Worm (Caenorhabditis elegans) whole organism, L2 larva: ENCODE data around the gene W03B1.3.

Experiments
- fos-1 ChIP-seq: fragments of 150-350 bp; optimal IDR thresholded peaks from 2 replicates; lab custom pipeline; 2014; ENCODE audit warnings: missing biosample characterization, missing genetic modification characterization
- lin-13 ChIP-seq: fragments of 150-350 bp; optimal IDR thresholded peaks from 2 replicates; lab custom pipeline; 2014; ENCODE audit warnings: missing biosample characterization, missing genetic modification reagents, missing genetic modification characterization
- nhr-237 ChIP-seq: fragments of 150-350 bp; optimal IDR thresholded peaks from 2 replicates; lab custom pipeline; 2014; ENCODE audit warnings: missing biosample characterization, missing genetic modification characterization
- nhr-77 ChIP-seq: fragments of 150-350 bp; optimal IDR thresholded peaks from 2 replicates; lab custom pipeline; 2014; ENCODE audit warnings: missing biosample characterization, missing genetic modification characterization
- skn-1 ChIP-seq: sonication (generic microtip); optimal IDR thresholded peaks from 2 replicates; lab custom pipeline; 2017; ENCODE audit warnings: missing biosample characterization, missing genetic modification characterization
- unc-55 ChIP-seq: fragments of 150-350 bp; sonication (generic microtip); optimal IDR thresholded peaks from 3 replicates; lab custom pipeline; 2014; ENCODE audit warnings: missing biosample characterization, missing genetic modification reagents, missing genetic modification characterization
- unc-62 ChIP-seq: fragments of 150-350 bp; optimal IDR thresholded peaks from 2 replicates; lab custom pipeline; 2014; ENCODE audit warnings: missing biosample characterization, missing genetic modification reagents, missing genetic modification characterization

ce11 chrIV:4359653-4360052, 23.6 kb upstream of the W03B1.3 start, which contains the start of gene F55F10.3:
- TF ChIP-seq fos-1 (tag; lab: Kevin White, UChicago) (no peak), unc-62 (GFP tag; lab: Kevin White, UChicago) (no peak), nhr-237 (no peak), skn-1 (tag; lab: Kevin White, UChicago) (no peak), unc-55 (GFP tag; lab: Kevin White, UChicago) (no peak), nhr-77 (tag; lab: Kevin White, UChicago) (no peak), lin-13 (GFP tag; lab: Kevin White, UChicago) (no peak)
